Fruit fly (Drosophila melanogaster): ENCODE measurements around the gene H2.0.

- TF ChIP-seq CG6854 (GFP tag; optimal IDR thresholded peaks at IDR 0.05) (peak; percentile 77), pdm3 (GFP tag; optimal IDR thresholded peaks at IDR 0.05) (no peak), CG6163 (GFP tag; IDR thresholded peaks at IDR 0.05) (no peak), eg (GFP tag; IDR thresholded peaks at IDR 0.05) (no peak), Gug (GFP tag; IDR thresholded peaks at IDR 0.05) (no peak), Lpt (GFP tag; optimal IDR thresholded peaks at IDR 0.05) (no peak), Ets96B (tag; optimal IDR thresholded peaks at IDR 0.05) (no peak)
Measured at dm6 chr2L:5979957-5980861, 39.0 kb downstream of the H2.0 start.

Measured in whole organism, prepupa.